Fruit fly (Drosophila melanogaster): ENCODE results near the gene CG13457.

The CG13457 gene

DNA sequence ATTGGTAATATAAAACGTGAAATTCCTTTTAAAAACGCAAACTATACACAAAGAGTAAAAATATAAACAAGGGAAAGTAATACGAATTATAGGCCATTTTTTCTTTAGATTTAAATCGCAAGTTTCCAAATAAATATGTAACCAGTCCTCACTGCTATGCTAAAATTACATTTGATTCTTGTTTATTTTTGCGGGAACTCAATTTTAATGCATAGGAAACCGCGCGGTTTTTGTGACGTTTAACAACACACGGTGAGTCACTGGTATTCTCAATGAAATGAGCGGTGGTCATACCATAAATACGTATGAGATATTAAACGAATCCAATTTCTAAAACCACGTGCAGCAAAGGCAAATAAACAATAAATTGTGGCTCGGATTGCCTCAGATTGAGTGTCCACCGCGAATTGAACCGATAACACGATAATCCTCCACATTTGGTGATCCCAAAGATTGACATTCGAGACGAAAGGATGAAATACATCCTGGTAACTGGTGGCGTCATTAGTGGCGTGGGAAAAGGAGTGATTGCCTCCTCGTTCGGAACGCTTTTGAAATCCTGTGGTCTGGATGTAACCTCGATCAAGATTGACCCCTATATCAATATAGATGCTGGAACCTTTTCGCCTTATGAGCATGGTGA, 33.2 kb downstream of the CG13457 start, which contains the start of gene Ctps:
Gene Ctps (plus strand): TSS at position 37 of the 643 bp plus-strand sequence.
- TF ChIP-seq Hnf4 (GFP tag; optimal IDR thresholded peaks at IDR 0.05) (peak; percentile 54), rgr (GFP tag; optimal IDR thresholded peaks at IDR 0.05) (peak; percentile 27), Sp1 (GFP tag; optimal IDR thresholded peaks at IDR 0.05) (no peak), jim (GFP tag; optimal IDR thresholded peaks at IDR 0.05) (no peak), OdsH (GFP tag; optimal IDR thresholded peaks at IDR 0.05) (no peak), dl (GFP tag; optimal IDR thresholded peaks at IDR 0.05; ENCODE audit: insufficient read depth in 1 of 2, partially characterized antibody in 2 of 2) (no peak), HLH106 (tag; optimal IDR thresholded peaks at IDR 0.05) (peak; percentile 2), Rel (GFP tag; optimal IDR thresholded peaks at IDR 0.05) (no peak), Rel (tag; optimal IDR thresholded peaks at IDR 0.05) (peak; percentile 61), Hr83 (GFP tag; optimal IDR thresholded peaks at IDR 0.05; ENCODE audit: poor library complexity, severe bottlenecking) (peak; percentile 51), pan (optimal IDR thresholded peaks at IDR 0.05) (no peak), foxo (GFP tag; optimal IDR thresholded peaks at IDR 0.05) (peak in 1 of 2 experiments; percentile 38), h (GFP tag; optimal IDR thresholded peaks at IDR 0.05) (peak; percentile 38), dsf (GFP tag; optimal IDR thresholded peaks at IDR 0.05; ENCODE audit: borderline replicate concordance) (no peak), Jra (GFP tag; optimal IDR thresholded peaks at IDR 0.05) (peak; percentile 35), brk (GFP tag; optimal IDR thresholded peaks at IDR 0.05) (peak; percentile 16)

DNA sequence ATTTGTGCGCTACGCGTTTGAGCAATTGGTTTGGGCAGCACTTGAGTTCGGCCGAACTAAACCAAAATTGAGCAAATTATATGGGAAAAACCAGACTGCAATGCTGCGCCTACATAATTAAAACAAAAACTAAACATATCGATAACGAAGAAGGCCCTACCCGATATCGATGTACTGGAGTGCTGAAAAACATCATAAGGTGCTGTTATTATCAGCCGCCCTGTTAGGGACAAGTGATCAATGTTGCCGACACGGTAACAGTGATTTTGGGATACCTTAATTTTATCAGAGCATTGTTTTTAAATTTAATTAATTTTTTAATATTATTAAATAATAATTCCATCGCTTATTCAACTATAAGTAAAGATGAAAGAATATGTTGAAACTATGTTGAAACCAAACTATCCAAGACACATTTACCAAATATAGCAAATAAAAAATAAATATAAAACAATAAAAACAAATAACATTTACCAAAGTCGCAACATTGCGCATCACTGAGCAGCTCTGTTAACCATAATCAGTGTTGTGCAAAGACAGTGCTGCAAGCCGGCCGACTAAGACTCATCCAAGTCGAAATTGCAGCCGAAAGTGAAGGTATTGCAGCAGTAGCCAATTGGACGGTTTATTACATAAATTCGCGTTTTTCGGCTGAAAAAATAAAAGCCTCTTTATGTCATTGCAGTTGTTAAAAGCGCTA, 36.4 kb downstream of the CG13457 start, which contains the start of the genes sstn, Plp and GlyRS:
Gene sstn (minus strand): TSS at position 131 of the 700 bp plus-strand sequence.
Gene Plp (minus strand): TSS at position 136 of the 700 bp plus-strand sequence.
Gene GlyRS (plus strand): TSS at position 554 of the 700 bp plus-strand sequence.
- TF ChIP-seq h (GFP tag; optimal IDR thresholded peaks at IDR 0.05) (peak; percentile 61), HLH106 (tag; optimal IDR thresholded peaks at IDR 0.05) (peak; percentile 59), Sp1 (GFP tag; optimal IDR thresholded peaks at IDR 0.05) (peak; percentile 35), foxo (GFP tag; optimal IDR thresholded peaks at IDR 0.05) (peak in 1 of 2 experiments; percentile 61), Mio (GFP tag; optimal IDR thresholded peaks at IDR 0.05) (no peak), dsf (GFP tag; optimal IDR thresholded peaks at IDR 0.05; ENCODE audit: borderline replicate concordance) (peak; percentile 33), dmrt93B (GFP tag; optimal IDR thresholded peaks at IDR 0.05) (peak; percentile 54), fru (GFP tag; optimal IDR thresholded peaks at IDR 0.05) (peak; percentile 45), CrebA (GFP tag; optimal IDR thresholded peaks at IDR 0.05; ENCODE audit: borderline replicate concordance) (no peak), brk (GFP tag; optimal IDR thresholded peaks at IDR 0.05) (peak; percentile 11), N (GFP tag; optimal IDR thresholded peaks at IDR 0.05) (no peak), woc (GFP tag; optimal IDR thresholded peaks at IDR 0.05) (peak; percentile 74), GATAd (GFP tag; optimal IDR thresholded peaks at IDR 0.05) (no peak), Hnf4 (GFP tag; optimal IDR thresholded peaks at IDR 0.05) (peak; percentile 28), Abd-B (GFP tag; optimal IDR thresholded peaks at IDR 0.05) (no peak), jim (GFP tag; optimal IDR thresholded peaks at IDR 0.05) (no peak), sage (GFP tag; optimal IDR thresholded peaks at IDR 0.05) (peak; percentile 48), CG32264 (GFP tag; optimal IDR thresholded peaks at IDR 0.05) (no peak), Myc (optimal IDR thresholded peaks at IDR 0.05) (peak; percentile 66), Hr83 (GFP tag; optimal IDR thresholded peaks at IDR 0.05; ENCODE audit: poor library complexity, severe bottlenecking) (no peak), ey (GFP tag; optimal IDR thresholded peaks at IDR 0.05) (peak; percentile 14), CG9705 (GFP tag; optimal IDR thresholded peaks at IDR 0.05) (peak; percentile 21), OdsH (GFP tag; optimal IDR thresholded peaks at IDR 0.05) (peak; percentile 41), usp (GFP tag; optimal IDR thresholded peaks at IDR 0.05) (no peak), psq (GFP tag; optimal IDR thresholded peaks at IDR 0.05) (peak; percentile 50), Rel (GFP tag; optimal IDR thresholded peaks at IDR 0.05) (no peak), Rel (tag; optimal IDR thresholded peaks at IDR 0.05) (no peak), rgr (GFP tag; optimal IDR thresholded peaks at IDR 0.05) (peak; percentile 48), br (GFP tag; optimal IDR thresholded peaks at IDR 0.05) (no peak), lola (GFP tag; optimal IDR thresholded peaks at IDR 0.05) (peak; percentile 46), sv (GFP tag; optimal IDR thresholded peaks at IDR 0.05) (peak; percentile 26)
